Worm (Caenorhabditis elegans): ENCODE data around the gene spon-1.

DNA sequence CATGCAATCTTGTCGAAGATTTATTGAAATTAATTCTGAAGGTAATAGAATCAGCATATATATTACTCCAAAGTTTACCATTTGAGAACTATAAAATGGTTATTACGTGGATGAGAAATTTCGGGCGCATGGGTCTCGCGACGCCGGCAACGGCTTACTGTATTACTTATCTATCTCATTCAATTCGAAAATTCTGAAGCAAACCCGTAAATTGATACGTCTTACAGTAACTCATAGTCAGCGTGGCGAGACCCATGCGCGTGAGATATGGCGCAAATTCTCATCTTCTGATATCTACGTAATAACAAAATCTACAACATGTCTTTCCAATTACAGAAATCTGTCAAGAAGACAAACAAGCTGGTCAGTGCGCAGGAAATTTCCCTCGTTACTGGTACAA lies 3.2 kb downstream of the spon-1 start:
- TF ChIP-seq him-1 (tag; optimal IDR thresholded peaks at IDR 0.05) (no peak), dao-5 (tag; optimal IDR thresholded peaks at IDR 0.05) (no peak), W03F9.2 (tag; optimal IDR thresholded peaks at IDR 0.05) (no peak)
